Worm (Caenorhabditis elegans) whole organism, L1 larva: ENCODE results near the gene srw-29.

Source experiments
- C04F5.9 ChIP-seq: sonication (generic microtip); optimal IDR thresholded peaks from 2 replicates; lab custom pipeline; 2016; ENCODE audit warnings: missing genetic modification characterization, missing compliant biosample characterization
- C16A3.4 ChIP-seq: fragments of 150-350 bp; optimal IDR thresholded peaks from 2 replicates; lab custom pipeline; 2014; ENCODE audit warnings: missing biosample characterization, missing genetic modification characterization
- Y116A8C.19 ChIP-seq: sonication (generic microtip); optimal IDR thresholded peaks from 2 replicates; lab custom pipeline; 2016; ENCODE audit warnings: missing compliant biosample characterization, missing genetic modification characterization, borderline replicate concordance
- alr-1 ChIP-seq: fragments of 200-800 bp; sonication (Bioruptor generic); optimal IDR thresholded peaks from 2 replicates; lab custom pipeline; 2018; ENCODE audit warnings: borderline replicate concordance, mild to moderate bottlenecking, missing genetic modification characterization, missing compliant biosample characterization
- aly-2 ChIP-seq: fragments of 150-350 bp; optimal IDR thresholded peaks from 2 replicates; lab custom pipeline; 2014; ENCODE audit warnings: missing biosample characterization, missing genetic modification characterization
- ama-1 ChIP-seq: fragments of 150-350 bp; optimal IDR thresholded peaks from 2 replicates; lab custom pipeline; 2014
- ceh-63 ChIP-seq: fragments of 200-800 bp; sonication (Bioruptor generic); optimal IDR thresholded peaks from 2 replicates; lab custom pipeline; 2018; ENCODE audit warnings: mild to moderate bottlenecking, missing genetic modification characterization, missing compliant biosample characterization
- ceh-8 ChIP-seq: fragments of 200-800 bp; sonication (Bioruptor generic); optimal IDR thresholded peaks from 2 replicates; lab custom pipeline; 2018; ENCODE audit warnings: mild to moderate bottlenecking, missing genetic modification characterization, moderate library complexity, missing compliant biosample characterization
- ceh-82 ChIP-seq, 3 experiments: fragments of 150-350 bp in 1 of 3; sonication (generic microtip) in 2 of 3; optimal IDR thresholded peaks; 2 replicates each; lab custom pipeline; 2014 to 2017; ENCODE audit warnings: missing biosample characterization in 3 of 3, missing genetic modification characterization in 3 of 3
- ceh-88 ChIP-seq: fragments of 200-800 bp; sonication (Bioruptor generic); IDR thresholded peaks from 2 replicates; pipeline ENCODE4 v1.3.6; 2022; ENCODE audit warnings: missing genetic modification characterization, missing compliant biosample characterization
- ces-1 ChIP-seq: fragments of 150-350 bp; optimal IDR thresholded peaks from 2 replicates; lab custom pipeline; 2014; ENCODE audit warnings: missing biosample characterization, missing genetic modification reagents, missing genetic modification characterization
- dsc-1 ChIP-seq: sonication (generic microtip); optimal IDR thresholded peaks from 2 replicates; lab custom pipeline; 2016; ENCODE audit warnings: mild to moderate bottlenecking, missing genetic modification characterization, missing compliant biosample characterization
- egl-13 ChIP-seq: sonication (generic microtip); optimal IDR thresholded peaks from 2 replicates; lab custom pipeline; 2016; ENCODE audit warnings: missing genotype, missing genetic modification reagents, missing genetic modification characterization, missing compliant biosample characterization
- elt-2 ChIP-seq: sonication (generic microtip); optimal IDR thresholded peaks from 2 replicates; lab custom pipeline; 2016; ENCODE audit warnings: missing genetic modification characterization, mild to moderate bottlenecking, inconsistent platforms, missing compliant biosample characterization, missing genetic modification reagents
- elt-3 ChIP-seq, 6 experiments: fragments of 150-350 bp in 1 of 6; sonication (generic microtip); optimal IDR thresholded peaks; 2 replicates each; lab custom pipeline; 2017 to 2018; ENCODE audit warnings: missing biosample characterization in 6 of 6, missing genetic modification characterization in 6 of 6, inconsistent platforms in 1 of 6
- fkh-10 ChIP-seq: sonication (generic microtip); optimal IDR thresholded peaks from 2 replicates; lab custom pipeline; 2017; ENCODE audit warnings: missing biosample characterization, missing genetic modification reagents, missing genetic modification characterization
- fkh-8 ChIP-seq: sonication (generic microtip); optimal IDR thresholded peaks from 2 replicates; lab custom pipeline; 2016; ENCODE audit warnings: mild to moderate bottlenecking, missing genetic modification characterization, missing compliant biosample characterization
- grh-1 ChIP-seq: fragments of 200-800 bp; sonication (Bioruptor generic); IDR thresholded peaks from 2 replicates; pipeline ENCODE4 v1.3.6; 2022; ENCODE audit warnings: missing genetic modification reagents, missing genetic modification characterization, missing compliant biosample characterization
- hlh-17 ChIP-seq: fragments of 200-800 bp; sonication (Bioruptor generic); optimal IDR thresholded peaks from 2 replicates; lab custom pipeline; 2018; ENCODE audit warnings: missing genetic modification characterization, mild to moderate bottlenecking, missing compliant biosample characterization, moderate library complexity, borderline replicate concordance
- hpl-2 ChIP-seq: fragments of 150-350 bp; optimal IDR thresholded peaks from 2 replicates; lab custom pipeline; 2014; ENCODE audit warnings: missing biosample characterization, missing genetic modification reagents, missing genetic modification characterization
- jun-1 ChIP-seq: fragments of 150-350 bp; optimal IDR thresholded peaks from 2 replicates; lab custom pipeline; 2014; ENCODE audit warnings: missing biosample characterization, missing genetic modification reagents, missing genetic modification characterization
- mab-9 ChIP-seq: fragments of 200-800 bp; sonication (Bioruptor generic); IDR thresholded peaks from 2 replicates; pipeline ENCODE4 v1.3.6; 2022; ENCODE audit warnings: missing genetic modification reagents, missing genetic modification characterization, missing compliant biosample characterization
- nhr-11 ChIP-seq: fragments of 150-350 bp; optimal IDR thresholded peaks from 2 replicates; lab custom pipeline; 2014; ENCODE audit warnings: missing biosample characterization, missing genetic modification characterization
- nhr-12 ChIP-seq: sonication (generic microtip); optimal IDR thresholded peaks from 2 replicates; lab custom pipeline; 2017; ENCODE audit warnings: missing biosample characterization, missing genetic modification characterization
- nhr-28 ChIP-seq: fragments of 150-350 bp; optimal IDR thresholded peaks from 2 replicates; lab custom pipeline; 2014; ENCODE audit warnings: missing biosample characterization, missing genetic modification characterization
- nhr-47 ChIP-seq: sonication (generic microtip); optimal IDR thresholded peaks from 2 replicates; lab custom pipeline; 2016; ENCODE audit warnings: mild to moderate bottlenecking, missing genetic modification characterization, moderate library complexity, missing compliant biosample characterization
- nhr-71 ChIP-seq: sonication (generic microtip); optimal IDR thresholded peaks from 2 replicates; lab custom pipeline; 2016; ENCODE audit warnings: mild to moderate bottlenecking, missing genetic modification characterization, moderate library complexity, missing compliant biosample characterization
- nhr-77 ChIP-seq: fragments of 150-350 bp; optimal IDR thresholded peaks from 2 replicates; lab custom pipeline; 2014; ENCODE audit warnings: missing biosample characterization, missing genetic modification characterization
- nhr-84 ChIP-seq: sonication (generic microtip); optimal IDR thresholded peaks from 2 replicates; lab custom pipeline; 2017; ENCODE audit warnings: missing biosample characterization, missing genetic modification characterization
- pax-3 ChIP-seq: fragments of 200-800 bp; sonication (Bioruptor generic); optimal IDR thresholded peaks from 2 replicates; lab custom pipeline; 2018; ENCODE audit warnings: mild to moderate bottlenecking, missing genetic modification characterization, moderate library complexity, missing compliant biosample characterization
- rnt-1 ChIP-seq: sonication (generic microtip); optimal IDR thresholded peaks from 2 replicates; lab custom pipeline; 2016; ENCODE audit warnings: mild to moderate bottlenecking, missing genetic modification characterization, moderate library complexity, missing compliant biosample characterization
- skn-1 ChIP-seq: fragments of 150-350 bp; optimal IDR thresholded peaks from 2 replicates; lab custom pipeline; 2014; ENCODE audit warnings: missing biosample characterization, missing genetic modification characterization
- snpc-4 ChIP-seq: fragments of 150-350 bp; optimal IDR thresholded peaks from 2 replicates; lab custom pipeline; 2014; ENCODE audit warnings: missing biosample characterization, missing genetic modification characterization
- tlp-1 ChIP-seq: fragments of 150-350 bp; optimal IDR thresholded peaks from 2 replicates; lab custom pipeline; 2014; ENCODE audit warnings: missing biosample characterization, missing genetic modification characterization
- unc-130 ChIP-seq: fragments of 150-350 bp; optimal IDR thresholded peaks from 2 replicates; lab custom pipeline; 2017; ENCODE audit warnings: missing biosample characterization, missing genetic modification characterization, inconsistent platforms
- unc-30 ChIP-seq: sonication (generic microtip); optimal IDR thresholded peaks from 2 replicates; lab custom pipeline; 2017; ENCODE audit warnings: missing biosample characterization, missing genetic modification characterization
- unc-62 ChIP-seq: fragments of 150-350 bp; optimal IDR thresholded peaks from 2 replicates; lab custom pipeline; 2014; ENCODE audit warnings: missing biosample characterization, missing genetic modification reagents, missing genetic modification characterization
- unc-86 ChIP-seq: sonication (generic microtip); optimal IDR thresholded peaks from 2 replicates; lab custom pipeline; 2016; ENCODE audit warnings: missing genetic modification characterization, missing compliant biosample characterization
- vab-15 ChIP-seq: sonication (generic microtip); optimal IDR thresholded peaks from 2 replicates; lab custom pipeline; 2017; ENCODE audit warnings: missing genotype, mild to moderate bottlenecking, missing genetic modification characterization, missing compliant biosample characterization
- zag-1 ChIP-seq: fragments of 150-350 bp; optimal IDR thresholded peaks from 2 replicates; lab custom pipeline; 2014; ENCODE audit warnings: missing biosample characterization, missing genetic modification characterization
- ztf-4 ChIP-seq: fragments of 150-350 bp; optimal IDR thresholded peaks from 2 replicates; lab custom pipeline; 2014; ENCODE audit warnings: missing biosample characterization, missing genetic modification characterization

srw-29 gene

ce11 chrV:16460866-16461265 is 36.5 kb upstream of the srw-29 start, which contains the start of gene srh-142:
Gene srh-142 (minus strand): TSS chrV:16460966.
- TF ChIP-seq unc-86: no peak
- TF ChIP-seq C04F5.9 (tag; lab: Kevin White, UChicago): no peak
- no peak for TF ChIP-seq alr-1 (tag; lab: Kevin White, UChicago)
- no peak for TF ChIP-seq nhr-12 (tag; lab: Kevin White, UChicago)
- no peak for TF ChIP-seq rnt-1 (tag; lab: Kevin White, UChicago)
- TF ChIP-seq unc-130 (tag; lab: Kevin White, UChicago): no peak
- no peak for TF ChIP-seq ceh-82 (tag; optimal IDR thresholded peaks at IDR 0.05; lab: Kevin White, UChicago)
- TF ChIP-seq ama-1: no peak
- TF ChIP-seq jun-1: no peak
- TF ChIP-seq tlp-1 (tag; lab: Kevin White, UChicago): no peak
- no peak for TF ChIP-seq unc-30
- no peak for TF ChIP-seq fkh-8 (tag; lab: Kevin White, UChicago)
- TF ChIP-seq nhr-71 (tag; lab: Kevin White, UChicago): no peak
- TF ChIP-seq mab-9 (GFP tag; lab: Robert Waterston, UW): no peak

- no peak for TF ChIP-seq nhr-11
- TF ChIP-seq elt-2: no peak
- TF ChIP-seq hpl-2 (GFP tag; lab: Kevin White, UChicago): no peak
- no peak for TF ChIP-seq elt-3 (tag; optimal IDR thresholded peaks at IDR 0.05; lab: Kevin White, UChicago)
- no peak for TF ChIP-seq ztf-4 (tag; lab: Kevin White, UChicago)
- no peak for TF ChIP-seq pax-3 (tag; lab: Kevin White, UChicago)
- no peak for TF ChIP-seq ceh-63 (GFP tag; lab: Kevin White, UChicago)
- no peak for TF ChIP-seq nhr-47 (tag; lab: Kevin White, UChicago)
- TF ChIP-seq rnt-1 (tag; lab: Kevin White, UChicago): no peak
- TF ChIP-seq hlh-17: no peak
- TF ChIP-seq dsc-1 (tag; lab: Kevin White, UChicago): no peak
- no peak for TF ChIP-seq unc-62 (GFP tag; lab: Kevin White, UChicago)
- TF ChIP-seq skn-1: no peak
- TF ChIP-seq snpc-4: no peak
- no peak for TF ChIP-seq nhr-12 (tag; lab: Kevin White, UChicago)
- no peak for TF ChIP-seq ces-1
- no peak for TF ChIP-seq aly-2 (tag; lab: Kevin White, UChicago)
- no peak for TF ChIP-seq vab-15 (tag; lab: Kevin White, UChicago)
- TF ChIP-seq ceh-88: no peak
- no peak for TF ChIP-seq egl-13 (tag; lab: Kevin White, UChicago)
These were observed 35.0 kb upstream of the srw-29 start for ce11 chrV:16459377-16459776.

ce11 chrV:16458714-16459113 is 34.4 kb upstream of the srw-29 start, which contains the start of gene str-15:
Gene str-15 (minus strand): TSS chrV:16458814.
- TF ChIP-seq nhr-84 (tag; lab: Kevin White, UChicago) (no peak), zag-1 (tag; lab: Kevin White, UChicago) (no peak), skn-1 (no peak), elt-3 (tag; optimal IDR thresholded peaks at IDR 0.05; lab: Kevin White, UChicago) (no peak), grh-1 (no peak)

- no peak for TF ChIP-seq Y116A8C.19 (tag; lab: Kevin White, UChicago)
- no peak for TF ChIP-seq nhr-77 (tag; lab: Kevin White, UChicago)
- TF ChIP-seq dsc-1 (tag; lab: Kevin White, UChicago): no peak
- TF ChIP-seq ztf-4 (tag; lab: Kevin White, UChicago): no peak
- no peak for TF ChIP-seq ceh-8 (GFP tag; lab: Kevin White, UChicago)
- TF ChIP-seq C16A3.4 (tag; lab: Kevin White, UChicago): no peak
- TF ChIP-seq fkh-10: no peak
- no peak for TF ChIP-seq nhr-28 (tag; lab: Kevin White, UChicago)
These were observed 30.7 kb upstream of the srw-29 start, which contains the start of gene str-14 for ce11 chrV:16455065-16455464. Gene str-14 (minus strand): TSS chrV:16455165.
